Worm (Caenorhabditis elegans): ENCODE data around the gene ttbk-3.

DNA sequence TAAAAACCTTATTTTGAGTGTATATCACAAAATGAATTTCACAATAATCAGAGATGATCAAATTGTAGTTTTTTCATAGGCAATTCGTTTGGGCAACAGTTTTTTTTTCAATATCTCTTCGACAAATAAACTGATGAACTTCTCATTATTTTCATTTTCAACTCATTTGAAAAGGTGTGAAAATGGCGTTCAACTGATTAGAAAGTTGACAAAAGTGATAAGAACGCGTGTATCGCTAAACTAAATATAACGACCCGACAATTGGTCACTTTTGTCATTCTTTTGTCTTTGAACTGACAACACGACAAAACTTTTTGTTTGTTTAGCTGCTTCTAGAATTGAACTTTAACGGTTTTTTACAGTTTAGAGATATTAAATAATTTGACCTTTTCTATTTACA is 34.8 kb downstream of the ttbk-3 start:
- TF ChIP-seq F55B11.4 (tag; optimal IDR thresholded peaks at IDR 0.05; ENCODE audit: borderline replicate concordance, insufficient read depth) = no peak
- TF ChIP-seq ztf-3 (GFP tag; optimal IDR thresholded peaks at IDR 0.05) = no peak
- peak; percentile 28 for TF ChIP-seq nhr-80 (tag; optimal IDR thresholded peaks at IDR 0.05)
- no peak for TF ChIP-seq egl-44 (GFP tag; IDR thresholded peaks at IDR 0.05)
- no peak for TF ChIP-seq nfyb-1 (GFP tag; IDR thresholded peaks at IDR 0.05)
- TF ChIP-seq dox-1 (GFP tag; IDR thresholded peaks at IDR 0.05) = no peak
- no peak for TF ChIP-seq egrh-3 (GFP tag; IDR thresholded peaks at IDR 0.05)
- TF ChIP-seq bed-1 (GFP tag; IDR thresholded peaks at IDR 0.05) = no peak
